Worm (Caenorhabditis elegans): Measurements from ENCODE around the gene B0545.4.
A peak's percentile ranks its signal among the peaks of the same experiment; 100 is the strongest.

The B0545.4 gene

DNA sequence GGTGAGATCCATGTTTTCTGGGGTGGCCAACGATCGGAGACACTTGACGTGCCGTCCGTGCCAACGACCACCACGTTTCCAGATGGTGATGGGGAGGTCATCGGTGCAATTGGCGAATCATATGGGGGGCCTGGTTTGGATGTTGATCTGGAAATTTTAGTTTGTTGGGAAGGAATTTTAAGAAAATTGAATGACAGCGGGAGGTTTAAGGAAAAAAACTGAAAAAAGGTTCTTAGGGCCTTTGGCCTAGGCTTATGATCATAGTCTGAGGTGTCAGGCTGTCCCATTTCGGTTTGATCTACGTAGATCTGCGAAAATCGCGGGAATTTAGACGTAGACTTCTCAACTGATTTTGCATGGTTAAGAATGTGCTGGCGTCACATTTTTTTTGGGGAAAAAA lies 38.6 kb upstream of the B0545.4 start, which contains the start of gene col-99:
Gene col-99 (minus strand): TSS at position 101 of the 400 bp plus-strand sequence.
- TF ChIP-seq unc-62 (GFP tag; optimal IDR thresholded peaks at IDR 0.05 in 1 of 2) (peak in 1 of 2 experiments; percentile 43), unc-62 (tag; optimal IDR thresholded peaks at IDR 0.05) (no peak), hmg-1.1 (GFP tag; IDR thresholded peaks at IDR 0.05) (no peak), aha-1 (tag) (peak; percentile 44)

DNA sequence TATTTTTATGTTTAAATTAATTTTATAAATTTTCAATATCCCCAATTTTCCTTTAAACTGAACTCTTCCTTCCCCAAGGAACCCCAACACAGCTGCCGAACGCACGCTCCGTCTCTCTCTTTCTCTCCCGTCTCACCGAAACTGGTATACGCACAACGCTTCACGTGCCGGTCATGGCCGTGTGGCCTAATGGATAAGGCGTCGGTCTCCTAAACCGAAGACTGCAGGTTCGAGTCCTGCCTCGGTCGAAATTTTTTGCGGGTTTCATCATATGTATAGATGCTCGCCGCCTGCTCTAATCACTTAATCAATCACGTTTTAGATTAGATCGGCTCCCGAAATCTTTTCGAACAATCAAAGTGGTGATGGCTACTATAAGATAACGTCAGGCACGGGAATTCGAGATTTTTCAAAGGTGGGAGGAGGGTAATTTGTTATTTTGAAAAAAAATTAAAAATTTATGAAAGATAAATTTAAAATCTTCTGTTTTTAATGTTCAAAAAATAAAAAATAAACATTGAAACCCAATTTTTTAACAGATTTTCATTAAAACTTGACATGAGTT lies 34.7 kb upstream of the B0545.4 start:
- TF ChIP-seq zfp-3 (GFP tag; conservative IDR thresholded peaks at IDR 0.05) (no peak; the same call in 1 of the 2 replicates), T26A8.4 (GFP tag; IDR thresholded peaks at IDR 0.05) (peak; percentile 57; the same call in 1 of the 2 replicates), nhr-41 (GFP tag; IDR thresholded peaks at IDR 0.05) (peak; percentile 56; the same call in 1 of the 2 replicates), nhr-111 (GFP tag; optimal IDR thresholded peaks at IDR 0.05) (no peak), nhr-11 (tag; optimal IDR thresholded peaks at IDR 0.05) (peak; percentile 62), attf-4 (tag; optimal IDR thresholded peaks at IDR 0.05) (no peak), lin-39 (tag; optimal IDR thresholded peaks at IDR 0.05) (no peak), madf-5 (GFP tag; IDR thresholded peaks at IDR 0.05) (peak in 1 of 2 experiments; percentile 81; a peak in 1 of 4 replicates), ceh-62 (tag; optimal IDR thresholded peaks at IDR 0.05) (no peak), daf-16 (GFP tag; optimal IDR thresholded peaks at IDR 0.05) (peak in 1 of 2 experiments; percentile 73), daf-16 (tag; optimal IDR thresholded peaks at IDR 0.05) (no peak), nhr-237 (tag; optimal IDR thresholded peaks at IDR 0.05) (no peak), set-16 (GFP tag; IDR thresholded peaks at IDR 0.05) (peak; percentile 57), ceh-20 (GFP tag; IDR thresholded peaks at IDR 0.05) (peak; percentile 71), ztf-11 (tag; optimal IDR thresholded peaks at IDR 0.05) (no peak), dpl-1 (GFP tag; optimal IDR thresholded peaks at IDR 0.05) (no peak), nhr-77 (tag; optimal IDR thresholded peaks at IDR 0.05) (no peak), unc-62 (GFP tag; optimal IDR thresholded peaks at IDR 0.05 in 1 of 2) (no peak), unc-62 (tag; optimal IDR thresholded peaks at IDR 0.05) (no peak), F10B5.3 (tag; optimal IDR thresholded peaks at IDR 0.05) (peak; percentile 40), spr-1 (tag; optimal IDR thresholded peaks at IDR 0.05) (peak; percentile 43), zfp-2 (tag; optimal IDR thresholded peaks at IDR 0.05) (peak; percentile 43), skn-1 (tag; optimal IDR thresholded peaks at IDR 0.05) (no peak), dmd-6 (GFP tag; IDR thresholded peaks at IDR 0.05) (peak; percentile 71), lir-3 (tag; optimal IDR thresholded peaks at IDR 0.05) (peak; percentile 64), lin-1 (GFP tag; IDR thresholded peaks at IDR 0.05) (peak; percentile 68; the same call in 1 of the 2 replicates), ceh-44 (GFP tag; IDR thresholded peaks at IDR 0.05) (0 out of 2 replicates have a peak, but pooled peaks have one; percentile 53), hlh-30 (tag; optimal IDR thresholded peaks at IDR 0.05; ENCODE audit: insufficient read depth) (peak; percentile 84), egl-27 (tag; optimal IDR thresholded peaks at IDR 0.05) (no peak), egl-43 (GFP tag; IDR thresholded peaks at IDR 0.05) (peak; percentile 92), lin-15B (tag; optimal IDR thresholded peaks at IDR 0.05) (no peak), spr-3 (GFP tag; optimal IDR thresholded peaks at IDR 0.05) (peak; percentile 66), nhr-42 (GFP tag; IDR thresholded peaks at IDR 0.05) (no peak), lin-29 (GFP tag; IDR thresholded peaks at IDR 0.05) (no peak), vab-7 (GFP tag; IDR thresholded peaks at IDR 0.05) (peak; percentile 90), ama-1 (optimal IDR thresholded peaks at IDR 0.05) (no peak), snpc-4 (tag; optimal IDR thresholded peaks at IDR 0.05) (no peak), mdl-1 (tag; optimal IDR thresholded peaks at IDR 0.05) (peak; percentile 63 to 97), zag-1 (tag; optimal IDR thresholded peaks at IDR 0.05) (no peak), tra-1 (GFP tag; IDR thresholded peaks at IDR 0.05) (peak; percentile 77; the same call in 1 of the 2 replicates), nhr-102 (tag; optimal IDR thresholded peaks at IDR 0.05) (no peak), ceh-28 (tag; optimal IDR thresholded peaks at IDR 0.05) (no peak), mep-1 (tag; optimal IDR thresholded peaks at IDR 0.05) (peak; percentile 73), mes-2 (tag; optimal IDR thresholded peaks at IDR 0.05; ENCODE audit: poor library complexity, severe bottlenecking) (peak; percentile 79), tag-97 (GFP tag; IDR thresholded peaks at IDR 0.05) (no peak), lin-38 (GFP tag; IDR thresholded peaks at IDR 0.05) (peak; percentile 75), nhr-25 (tag; optimal IDR thresholded peaks at IDR 0.05; ENCODE audit: borderline replicate concordance, insufficient read depth) (no peak)
